Worm (Caenorhabditis elegans) whole organism, midembryonic: Measurements from ENCODE around the gene spp-7.

Experiments
- flt-1 ChIP-seq: fragments of 200-800 bp; sonication (Bioruptor generic); IDR thresholded peaks from 2 replicates; pipeline ENCODE4 v1.3.6; 2022; ENCODE audit warnings: missing genetic modification characterization, missing compliant biosample characterization
- med-1 ChIP-seq: sonication (generic microtip); optimal IDR thresholded peaks from 2 replicates; lab custom pipeline; 2017; ENCODE audit warnings: missing genetic modification characterization, mild to moderate bottlenecking, missing compliant biosample characterization, antibody characterized with exemption, missing genetic modification reagents; ENCODE audit not compliant: insufficient read depth
- tab-1 ChIP-seq: fragments of 200-800 bp; sonication (Bioruptor generic); IDR thresholded peaks from 2 replicates; pipeline ENCODE4 v1.3.6; 2022; ENCODE audit warnings: missing genetic modification characterization, missing compliant biosample characterization
- ztf-23 ChIP-seq: fragments of 200-800 bp; sonication (Bioruptor generic); IDR thresholded peaks from 2 replicates; pipeline ENCODE4 v1.3.6; 2022; ENCODE audit warnings: missing genetic modification reagents, missing genetic modification characterization, missing compliant biosample characterization

- TF ChIP-seq flt-1 (GFP tag; lab: Robert Waterston, UW) (no peak), med-1 (GFP tag; lab: Kevin White, UChicago) (no peak), tab-1 (no peak), ztf-23 (GFP tag; lab: Robert Waterston, UW) (no peak)
Measured at ce11 chrIV:5391507-5392057, 24.0 kb downstream of the spp-7 start, which contains the start of the genes htp-1 and ZK616.5.
